In genomic region chr2L:16492617-16493203, dm6 we compare ENCODE assay signal across 1 fruit fly cellular context.
TF ChIP-seq lines count a peak whose summit lies in the region.

No protein-coding gene starts in this region.

TF ChIP-seq in whole organism, embryonic, 481 proteins besides CTCF, POLR2A, EP300 and RAD21 (continued from another document and continues in another):
- TF ChIP-seq CG10274 (GFP tag; optimal IDR thresholded peaks at IDR 0.05; lab: Kevin White, UChicago) (peak; percentile 61), CG10209 (GFP tag; optimal IDR thresholded peaks at IDR 0.05; lab: Kevin White, UChicago) (peak; percentile 79), Dad (GFP tag; optimal IDR thresholded peaks at IDR 0.05; lab: Kevin White, UChicago) (peak; percentile 58), yki (optimal IDR thresholded peaks at IDR 0.05; lab: Kevin White, UChicago) (no peak), bigmax (GFP tag; optimal IDR thresholded peaks at IDR 0.05; lab: Kevin White, UChicago) (no peak), CG7786 (GFP tag; optimal IDR thresholded peaks at IDR 0.05; lab: Kevin White, UChicago) (peak; percentile 51), phol (tag; optimal IDR thresholded peaks at IDR 0.05; lab: Kevin White, UChicago) (peak; percentile 81), peb (GFP tag; IDR thresholded peaks at IDR 0.05; lab: Robert Waterston, UW) (peak; percentile 65), mirr (GFP tag; optimal IDR thresholded peaks at IDR 0.05; lab: Kevin White, UChicago) (no peak), dm (GFP tag; optimal IDR thresholded peaks at IDR 0.05; lab: Kevin White, UChicago) (peak; percentile 8), fd96Cb (tag; optimal IDR thresholded peaks at IDR 0.05; lab: Kevin White, UChicago) (peak; percentile 79), CG12104 (GFP tag; optimal IDR thresholded peaks at IDR 0.05; lab: Kevin White, UChicago) (peak; percentile 60), Hr3 (GFP tag; optimal IDR thresholded peaks at IDR 0.05; lab: Kevin White, UChicago) (peak; percentile 66), CG10267 (tag; optimal IDR thresholded peaks at IDR 0.05; lab: Kevin White, UChicago) (peak; percentile 77), Drgx (GFP tag; IDR thresholded peaks at IDR 0.05; lab: Robert Waterston, UW) (peak; percentile 88), ato (GFP tag; IDR thresholded peaks at IDR 0.05; lab: Robert Waterston, UW; ENCODE audit: partially characterized antibody) (no peak), Fer1 (GFP tag; optimal IDR thresholded peaks at IDR 0.05; lab: Kevin White, UChicago) (peak; percentile 78), jumu (GFP tag; optimal IDR thresholded peaks at IDR 0.05; lab: Kevin White, UChicago) (peak; percentile 57), dmrt99B (tag; optimal IDR thresholded peaks at IDR 0.05; lab: Kevin White, UChicago) (peak; percentile 89), lab (GFP tag; optimal IDR thresholded peaks at IDR 0.05; lab: Kevin White, UChicago) (peak; percentile 82), Xrp1 (GFP tag; IDR thresholded peaks at IDR 0.05; lab: Robert Waterston, UW) (peak; percentile 86), HLH4C (GFP tag; IDR thresholded peaks at IDR 0.05; lab: Robert Waterston, UW; ENCODE audit: partially characterized antibody) (no peak), Taf1 (GFP tag; IDR thresholded peaks at IDR 0.05; lab: Robert Waterston, UW) (peak; percentile 56; the same call in 1 of the 2 replicates), Med (GFP tag; lab: Kevin White, UChicago) (peak; percentile 91), CG16863 (GFP tag; optimal IDR thresholded peaks at IDR 0.05; lab: Kevin White, UChicago) (peak; percentile 66), ro (GFP tag; IDR thresholded peaks at IDR 0.05; lab: Robert Waterston, UW) (no peak), Kr (GFP tag; optimal IDR thresholded peaks at IDR 0.05; lab: Kevin White, UChicago) (peak; percentile 7), H2.0 (GFP tag; IDR thresholded peaks at IDR 0.05; lab: Robert Waterston, UW) (peak; percentile 53; the same call in 1 of the 2 replicates), esg (GFP tag; conservative IDR thresholded peaks at IDR 0.05; lab: Robert Waterston, UW) (peak; percentile 63), vnd (GFP tag; IDR thresholded peaks at IDR 0.05; lab: Robert Waterston, UW; ENCODE audit: partially characterized antibody) (no peak), CG6683 (GFP tag; optimal IDR thresholded peaks at IDR 0.05; lab: Kevin White, UChicago) (peak; percentile 54), CG8359 (GFP tag; optimal IDR thresholded peaks at IDR 0.05; lab: Kevin White, UChicago; ENCODE audit: borderline replicate concordance) (peak; percentile 39), CG17385 (GFP tag; optimal IDR thresholded peaks at IDR 0.05; lab: Kevin White, UChicago) (peak; percentile 73), nom (GFP tag; optimal IDR thresholded peaks at IDR 0.05; lab: Kevin White, UChicago) (peak; percentile 88), E2f1 (GFP tag; IDR thresholded peaks at IDR 0.05; lab: Robert Waterston, UW) (peak; percentile 76), chm (GFP tag; IDR thresholded peaks at IDR 0.05; lab: Robert Waterston, UW) (peak; percentile 44; the same call in 1 of the 2 replicates), Bteb2 (GFP tag; optimal IDR thresholded peaks at IDR 0.05; lab: Kevin White, UChicago) (peak; percentile 51), tgo (GFP tag; IDR thresholded peaks at IDR 0.05; lab: Robert Waterston, UW) (peak; percentile 79), Myb (GFP tag; optimal IDR thresholded peaks at IDR 0.05; lab: Kevin White, UChicago) (peak; percentile 48), CG32767 (GFP tag; IDR thresholded peaks at IDR 0.05; lab: Robert Waterston, UW) (peak; percentile 67; the same call in 1 of the 2 replicates), gce (GFP tag; IDR thresholded peaks at IDR 0.05; lab: Robert Waterston, UW) (no peak), CG8281 (tag; optimal IDR thresholded peaks at IDR 0.05; lab: Kevin White, UChicago) (peak; percentile 47), Poxn (GFP tag; IDR thresholded peaks at IDR 0.05; lab: Robert Waterston, UW) (0 out of 2 replicates have a peak, but pooled peaks have one; percentile 14), CG13287 (GFP tag; IDR thresholded peaks at IDR 0.05; lab: Robert Waterston, UW; ENCODE audit: partially characterized antibody) (no peak), chif (GFP tag; optimal IDR thresholded peaks at IDR 0.05; lab: Kevin White, UChicago) (peak; percentile 53 to 83), Dref (GFP tag; IDR thresholded peaks at IDR 0.05; lab: Robert Waterston, UW) (no peak), CG3163 (GFP tag; optimal IDR thresholded peaks at IDR 0.05; lab: Kevin White, UChicago) (no peak), CG9215 (GFP tag; IDR thresholded peaks at IDR 0.05; lab: Robert Waterston, UW) (peak; percentile 43; the same call in 1 of the 2 replicates), CrebB (tag; optimal IDR thresholded peaks at IDR 0.05; lab: Kevin White, UChicago) (peak; percentile 75), CG8388 (GFP tag; optimal IDR thresholded peaks at IDR 0.05; lab: Kevin White, UChicago) (peak; percentile 74), CG2199 (GFP tag; IDR thresholded peaks at IDR 0.05; lab: Robert Waterston, UW) (peak; percentile 19; the same call in 1 of the 3 replicates), corto (GFP tag; optimal IDR thresholded peaks at IDR 0.05; lab: Kevin White, UChicago) (peak; percentile 75), toy (GFP tag; IDR thresholded peaks at IDR 0.05; lab: Robert Waterston, UW) (no peak), CG7963 (GFP tag; IDR thresholded peaks at IDR 0.05; lab: Robert Waterston, UW; ENCODE audit: partially characterized antibody) (no peak), CG3065 (GFP tag; optimal IDR thresholded peaks at IDR 0.05; lab: Kevin White, UChicago) (peak; percentile 37), nmo (GFP tag; optimal IDR thresholded peaks at IDR 0.05; lab: Kevin White, UChicago) (peak; percentile 81), caup (GFP tag; optimal IDR thresholded peaks at IDR 0.05; lab: Kevin White, UChicago; ENCODE audit: severe bottlenecking) (peak; percentile 75), YL-1 (GFP tag; optimal IDR thresholded peaks at IDR 0.05; lab: Kevin White, UChicago) (peak; percentile 49), ham (GFP tag; IDR thresholded peaks at IDR 0.05; lab: Robert Waterston, UW) (no peak), CG34422 (GFP tag; IDR thresholded peaks at IDR 0.05; lab: Robert Waterston, UW) (peak; percentile 84), chn (GFP tag; optimal IDR thresholded peaks at IDR 0.05; lab: Kevin White, UChicago) (peak; percentile 65), CG11456 (GFP tag; IDR thresholded peaks at IDR 0.05; lab: Robert Waterston, UW) (peak; percentile 62; the same call in 1 of the 3 replicates), Side (GFP tag; optimal IDR thresholded peaks at IDR 0.05; lab: Kevin White, UChicago) (peak; percentile 63), CG11247 (GFP tag; IDR thresholded peaks at IDR 0.05; lab: Robert Waterston, UW) (peak; percentile 47; the same call in 1 of the 2 replicates), CG17361 (GFP tag; IDR thresholded peaks at IDR 0.05; lab: Robert Waterston, UW) (peak; percentile 76), CG12071 (GFP tag; optimal IDR thresholded peaks at IDR 0.05; lab: Kevin White, UChicago) (peak; percentile 72), TFAM (GFP tag; optimal IDR thresholded peaks at IDR 0.05; lab: Kevin White, UChicago) (peak; percentile 48), Sry-δ (GFP tag; optimal IDR thresholded peaks at IDR 0.05; lab: Kevin White, UChicago) (no peak), croc (GFP tag; conservative IDR thresholded peaks at IDR 0.05; lab: Robert Waterston, UW) (peak; percentile 51; the same call in 2 of the 3 replicates), Rx (GFP tag; IDR thresholded peaks at IDR 0.05; lab: Robert Waterston, UW) (no peak), CG15073 (GFP tag; optimal IDR thresholded peaks at IDR 0.05; lab: Kevin White, UChicago) (no peak), her (GFP tag; optimal IDR thresholded peaks at IDR 0.05; lab: Kevin White, UChicago) (no peak), abd-A (tag; optimal IDR thresholded peaks at IDR 0.05; lab: Kevin White, UChicago) (peak; percentile 21), CG2678 (tag; optimal IDR thresholded peaks at IDR 0.05; lab: Kevin White, UChicago) (peak; percentile 87), NfI (GFP tag; optimal IDR thresholded peaks at IDR 0.05; lab: Kevin White, UChicago) (peak; percentile 81), ftz-f1 (GFP tag; optimal IDR thresholded peaks at IDR 0.05; lab: Kevin White, UChicago) (no peak), gcm (GFP tag; optimal IDR thresholded peaks at IDR 0.05; lab: Kevin White, UChicago) (peak; percentile 80), stc (GFP tag; IDR thresholded peaks at IDR 0.05; lab: Robert Waterston, UW) (peak; percentile 58), CG8478 (optimal IDR thresholded peaks at IDR 0.05; lab: Kevin White, UChicago) (no peak), CG7839 (tag; optimal IDR thresholded peaks at IDR 0.05; lab: Kevin White, UChicago) (peak; percentile 88), CG3847 (GFP tag; IDR thresholded peaks at IDR 0.05; lab: Robert Waterston, UW) (peak; percentile 68), CG4328 (GFP tag; optimal IDR thresholded peaks at IDR 0.05; lab: Kevin White, UChicago) (peak; percentile 28), CG4360 (GFP tag; IDR thresholded peaks at IDR 0.05; lab: Robert Waterston, UW) (peak; percentile 79), onecut (GFP tag; IDR thresholded peaks at IDR 0.05; lab: Robert Waterston, UW) (peak; percentile 72), CG9932 (GFP tag; IDR thresholded peaks at IDR 0.05; lab: Robert Waterston, UW) (peak; percentile 44; the same call in 1 of the 2 replicates), CG6689 (GFP tag; IDR thresholded peaks at IDR 0.05; lab: Robert Waterston, UW) (peak; percentile 78), unc-4 (GFP tag; IDR thresholded peaks at IDR 0.05; lab: Robert Waterston, UW; ENCODE audit: partially characterized antibody) (no peak), CG1024 (GFP tag; IDR thresholded peaks at IDR 0.05; lab: Robert Waterston, UW) (peak; percentile 24; the same call in 1 of the 2 replicates), CG12769 (tag; optimal IDR thresholded peaks at IDR 0.05; lab: Kevin White, UChicago) (peak; percentile 79), slou (GFP tag; optimal IDR thresholded peaks at IDR 0.05; lab: Kevin White, UChicago) (peak; percentile 23), cad (GFP tag; optimal IDR thresholded peaks at IDR 0.05; lab: Kevin White, UChicago) (no peak), gt (GFP tag; IDR thresholded peaks at IDR 0.05; lab: Robert Waterston, UW) (no peak), CG14710 (tag; optimal IDR thresholded peaks at IDR 0.05; lab: Kevin White, UChicago) (peak; percentile 73), CG4820 (GFP tag; optimal IDR thresholded peaks at IDR 0.05; lab: Kevin White, UChicago) (peak; percentile 67), CG15696 (tag; optimal IDR thresholded peaks at IDR 0.05; lab: Kevin White, UChicago) (peak; percentile 82), CG14050 (GFP tag; IDR thresholded peaks at IDR 0.05; lab: Robert Waterston, UW) (peak; percentile 58; the same call in 2 of the 3 replicates), CHES-1-like (GFP tag; optimal IDR thresholded peaks at IDR 0.05; lab: Kevin White, UChicago) (peak; percentile 57), CG1602 (GFP tag; optimal IDR thresholded peaks at IDR 0.05; lab: Kevin White, UChicago) (peak; percentile 64), amos (GFP tag; IDR thresholded peaks at IDR 0.05; lab: Robert Waterston, UW; ENCODE audit: partially characterized antibody) (no peak), Atf3 (GFP tag; optimal IDR thresholded peaks at IDR 0.05; lab: Kevin White, UChicago) (peak; percentile 68), CG18619 (GFP tag; optimal IDR thresholded peaks at IDR 0.05; lab: Kevin White, UChicago) (peak; percentile 63), ERR (GFP tag; optimal IDR thresholded peaks at IDR 0.05; lab: Kevin White, UChicago) (no peak), rib (GFP tag; IDR thresholded peaks at IDR 0.05; lab: Robert Waterston, UW) (0 out of 2 replicates have a peak, but pooled peaks have one; percentile 39), gsb-n (tag; optimal IDR thresholded peaks at IDR 0.05; lab: Kevin White, UChicago) (peak; percentile 76), Hr78 (GFP tag; optimal IDR thresholded peaks at IDR 0.05; lab: Kevin White, UChicago) (peak in 1 of 2 experiments; percentile 48), CG18476 (GFP tag; optimal IDR thresholded peaks at IDR 0.05; lab: Kevin White, UChicago) (peak; percentile 63), CG31441 (GFP tag; IDR thresholded peaks at IDR 0.05; lab: Robert Waterston, UW) (peak; percentile 79), crp (GFP tag; optimal IDR thresholded peaks at IDR 0.05; lab: Kevin White, UChicago) (peak in 1 of 2 experiments; percentile 7), cg (GFP tag; optimal IDR thresholded peaks at IDR 0.05; lab: Kevin White, UChicago) (peak; percentile 45), al (GFP tag; IDR thresholded peaks at IDR 0.05; lab: Robert Waterston, UW) (peak; percentile 21; the same call in 1 of the 2 replicates), sqz (GFP tag; optimal IDR thresholded peaks at IDR 0.05; lab: Kevin White, UChicago) (peak; percentile 63), CG14014 (GFP tag; IDR thresholded peaks at IDR 0.05; lab: Robert Waterston, UW) (peak; percentile 74), Deaf1 (tag; optimal IDR thresholded peaks at IDR 0.05; lab: Kevin White, UChicago) (peak; percentile 41), CG7271 (tag; optimal IDR thresholded peaks at IDR 0.05; lab: Kevin White, UChicago) (peak; percentile 67), Ptx1 (GFP tag; IDR thresholded peaks at IDR 0.05; lab: Robert Waterston, UW) (peak; percentile 87), CG7987 (GFP tag; optimal IDR thresholded peaks at IDR 0.05; lab: Kevin White, UChicago) (no peak), Antp (GFP tag; optimal IDR thresholded peaks at IDR 0.05; lab: Kevin White, UChicago) (peak; percentile 57), CG7745 (tag; optimal IDR thresholded peaks at IDR 0.05; lab: Kevin White, UChicago) (no peak), sob (GFP tag; IDR thresholded peaks at IDR 0.05; lab: Robert Waterston, UW) (peak; percentile 77), CG31365 (tag; optimal IDR thresholded peaks at IDR 0.05; lab: Kevin White, UChicago) (peak; percentile 26), CG11093 (GFP tag; IDR thresholded peaks at IDR 0.05; lab: Robert Waterston, UW) (peak; percentile 49; the same call in 1 of the 3 replicates), shn (GFP tag; optimal IDR thresholded peaks at IDR 0.05; lab: Kevin White, UChicago) (peak; percentile 56), btn (GFP tag; optimal IDR thresholded peaks at IDR 0.05; lab: Kevin White, UChicago) (peak; percentile 24), CG11560 (tag; IDR thresholded peaks at IDR 0.05; lab: Robert Waterston, UW) (peak; percentile 18; the same call in 1 of the 3 replicates), pho (GFP tag; optimal IDR thresholded peaks at IDR 0.05; lab: Kevin White, UChicago) (no peak), Bdp1 (GFP tag; optimal IDR thresholded peaks at IDR 0.05; lab: Kevin White, UChicago) (peak; percentile 60), pb (GFP tag; optimal IDR thresholded peaks at IDR 0.05; lab: Kevin White, UChicago) (peak; percentile 38), Ravus (GFP tag; IDR thresholded peaks at IDR 0.05; lab: Robert Waterston, UW) (no peak; the same call in 1 of the 2 replicates), jing (GFP tag; optimal IDR thresholded peaks at IDR 0.05; lab: Kevin White, UChicago) (peak; percentile 37)
